Fruit fly (Drosophila melanogaster) whole organism, embryonic: ENCODE data around the gene IntS2.

ENCODE experiments used
- Antp ChIP-seq: fragments of 200-800 bp; sonication (Bioruptor generic); optimal IDR thresholded peaks from 3 replicates; lab custom pipeline; 2016; ENCODE audit warnings: missing biosample characterization, missing genetic modification characterization
- CG10209 ChIP-seq: fragments of 200-800 bp; sonication (Bioruptor generic); optimal IDR thresholded peaks from 3 replicates; lab custom pipeline; 2017; ENCODE audit warnings: missing biosample characterization, mild to moderate bottlenecking, missing genetic modification characterization, missing genetic modification reagents
- CG11504 ChIP-seq: fragments of 200-800 bp; sonication (Bioruptor generic); optimal IDR thresholded peaks from 3 replicates; lab custom pipeline; 2019; ENCODE audit warnings: missing biosample characterization, mild to moderate bottlenecking, missing genetic modification characterization, moderate library complexity
- CG11723 ChIP-seq: fragments of 200-800 bp; sonication (Bioruptor generic); optimal IDR thresholded peaks from 2 replicates; lab custom pipeline; 2017; ENCODE audit warnings: missing biosample characterization, mild to moderate bottlenecking, missing genetic modification characterization
- CG13424 ChIP-seq: fragments of 200-800 bp; sonication (Bioruptor generic); optimal IDR thresholded peaks from 2 replicates; lab custom pipeline; 2019; ENCODE audit warnings: missing biosample characterization, mild to moderate bottlenecking, missing genetic modification characterization, moderate library complexity
- CG15269 ChIP-seq: fragments of 200-800 bp; sonication (Bioruptor generic); optimal IDR thresholded peaks from 2 replicates; lab custom pipeline; 2018; ENCODE audit warnings: missing biosample characterization, mild to moderate bottlenecking, missing genetic modification characterization, moderate library complexity
- CG15479 ChIP-seq: fragments of 200-800 bp; sonication (Bioruptor generic); optimal IDR thresholded peaks from 3 replicates; lab custom pipeline; 2019; ENCODE audit warnings: missing biosample characterization, mild to moderate bottlenecking, missing genetic modification characterization, moderate library complexity
- CG17359 ChIP-seq: fragments of 200-800 bp; sonication (Bioruptor generic); optimal IDR thresholded peaks from 3 replicates; lab custom pipeline; 2018; ENCODE audit warnings: missing biosample characterization, mild to moderate bottlenecking, missing genetic modification characterization, moderate library complexity
- CG18476 ChIP-seq: fragments of 200-800 bp; sonication (Bioruptor generic); optimal IDR thresholded peaks from 2 replicates; lab custom pipeline; 2016; ENCODE audit warnings: missing biosample characterization, mild to moderate bottlenecking, missing genetic modification characterization
- CG2116 ChIP-seq: fragments of 200-800 bp; sonication (Bioruptor generic); optimal IDR thresholded peaks from 3 replicates; lab custom pipeline; 2018; ENCODE audit warnings: missing biosample characterization, mild to moderate bottlenecking, missing genetic modification characterization
- CG31388 ChIP-seq: fragments of 200-800 bp; sonication (Bioruptor generic); optimal IDR thresholded peaks from 2 replicates; lab custom pipeline; 2016; ENCODE audit warnings: missing biosample characterization, missing genetic modification characterization
- CG32532 ChIP-seq: fragments of 200-800 bp; sonication (Bioruptor generic); IDR thresholded peaks from 2 replicates; pipeline ENCODE4 v1.3.6; 2022; ENCODE audit warnings: missing biosample characterization, missing genetic modification characterization
- CG32772 ChIP-seq: fragments of 200-800 bp; sonication (Bioruptor generic); IDR thresholded peaks from 2 replicates; pipeline ENCODE4 v1.3.6; 2022; ENCODE audit warnings: missing biosample characterization, missing genetic modification characterization
- CG33557 ChIP-seq: fragments of 200-800 bp; sonication (Bioruptor generic); optimal IDR thresholded peaks from 2 replicates; lab custom pipeline; 2019; ENCODE audit warnings: missing biosample characterization, mild to moderate bottlenecking, missing genetic modification characterization, moderate library complexity
- CG3838 ChIP-seq: fragments of 200-800 bp; sonication (Bioruptor generic); optimal IDR thresholded peaks from 3 replicates; lab custom pipeline; 2016; ENCODE audit warnings: missing biosample characterization, missing genetic modification characterization
- CG4328 ChIP-seq: fragments of 200-800 bp; sonication (Bioruptor generic); optimal IDR thresholded peaks from 3 replicates; lab custom pipeline; 2017; ENCODE audit warnings: missing biosample characterization, missing genetic modification reagents, missing genetic modification characterization
- CG4360 ChIP-seq: fragments of 200-800 bp; sonication (Bioruptor generic); IDR thresholded peaks from 2 replicates; pipeline ENCODE4 v1.3.6; 2022; ENCODE audit warnings: missing biosample characterization, missing genetic modification characterization
- CG7963 ChIP-seq: fragments of 200-800 bp; sonication (Bioruptor generic); IDR thresholded peaks from 3 replicates; pipeline ENCODE4 v1.3.6; 2022; ENCODE audit warnings: missing biosample characterization, missing genetic modification characterization; ENCODE audit not compliant: partially characterized antibody
- Chrac-16 ChIP-seq: fragments of 200-800 bp; sonication (Bioruptor generic); optimal IDR thresholded peaks from 3 replicates; lab custom pipeline; 2016; ENCODE audit warnings: missing biosample characterization, missing genetic modification characterization
- Dbx ChIP-seq: fragments of 200-800 bp; sonication (Bioruptor generic); IDR thresholded peaks from 3 replicates; pipeline ENCODE4 v1.3.6; 2022; ENCODE audit warnings: missing biosample characterization, missing genetic modification characterization
- E2f1 ChIP-seq: fragments of 200-800 bp; sonication (Bioruptor generic); IDR thresholded peaks from 2 replicates; pipeline ENCODE4 v1.3.6; 2022; ENCODE audit warnings: missing biosample characterization, missing genetic modification characterization
- Fer2 ChIP-seq: fragments of 200-800 bp; sonication (Bioruptor generic); optimal IDR thresholded peaks from 2 replicates; lab custom pipeline; 2018; ENCODE audit warnings: missing biosample characterization, mild to moderate bottlenecking, missing genetic modification characterization, moderate library complexity
- Hsf ChIP-seq: fragments of 200-800 bp; sonication (Bioruptor generic); optimal IDR thresholded peaks from 3 replicates; lab custom pipeline; 2016; ENCODE audit warnings: missing biosample characterization, missing genetic modification characterization
- Lpt ChIP-seq: fragments of >200 bp; optimal IDR thresholded peaks from 2 replicates; lab custom pipeline; 2018; ENCODE audit warnings: missing biosample characterization, missing genetic modification characterization
- Mrtf ChIP-seq: fragments of 200-800 bp; sonication (Bioruptor generic); IDR thresholded peaks from 3 replicates; pipeline ENCODE4 v1.3.6; 2022; ENCODE audit warnings: missing biosample characterization, missing genetic modification characterization
- Optix ChIP-seq: fragments of 200-800 bp; sonication (Bioruptor generic); IDR thresholded peaks from 3 replicates; pipeline ENCODE4 v1.3.6; 2022; ENCODE audit warnings: missing biosample characterization, missing genetic modification characterization
- Sry-δ ChIP-seq: fragments of 200-800 bp; sonication (Bioruptor generic); optimal IDR thresholded peaks from 2 replicates; lab custom pipeline; 2016; ENCODE audit warnings: missing biosample characterization, missing genetic modification characterization
- Vsx1 ChIP-seq: fragments of 200-800 bp; sonication (Bioruptor generic); optimal IDR thresholded peaks from 2 replicates; lab custom pipeline; 2017; ENCODE audit warnings: missing biosample characterization, mild to moderate bottlenecking, missing genetic modification characterization, missing genetic modification reagents
- abd-A ChIP-seq: fragments of 200-800 bp; sonication (Bioruptor generic); optimal IDR thresholded peaks from 3 replicates; lab custom pipeline; 2019; ENCODE audit warnings: missing biosample characterization, mild to moderate bottlenecking, missing genetic modification characterization, moderate library complexity
- ato ChIP-seq: fragments of 200-800 bp; sonication (Bioruptor generic); IDR thresholded peaks from 2 replicates; pipeline ENCODE4 v1.3.6; 2022; ENCODE audit warnings: missing biosample characterization, missing genetic modification characterization; ENCODE audit not compliant: partially characterized antibody
- az2 ChIP-seq: fragments of 200-800 bp; sonication (Bioruptor generic); optimal IDR thresholded peaks from 3 replicates; lab custom pipeline; 2016; ENCODE audit warnings: missing biosample characterization, missing genetic modification characterization
- ci ChIP-seq: fragments of 200-800 bp; sonication (Bioruptor generic); IDR thresholded peaks from 3 replicates; pipeline ENCODE4 v1.3.6; 2022; ENCODE audit warnings: missing biosample characterization, missing genetic modification characterization
- crc ChIP-seq: fragments of 200-800 bp; sonication (Bioruptor generic); optimal IDR thresholded peaks from 2 replicates; lab custom pipeline; 2016; ENCODE audit warnings: missing biosample characterization, missing genetic modification characterization
- dati ChIP-seq: fragments of 200-800 bp; sonication (Bioruptor generic); IDR thresholded peaks from 2 replicates; pipeline ENCODE4 v1.3.6; 2022; ENCODE audit warnings: missing biosample characterization, missing genetic modification characterization
- dm ChIP-seq: fragments of 200-800 bp; sonication (Bioruptor generic); optimal IDR thresholded peaks from 3 replicates; lab custom pipeline; 2016; ENCODE audit warnings: missing biosample characterization, missing genetic modification characterization
- esg ChIP-seq: fragments of 200-800 bp; sonication (Bioruptor generic); conservative IDR thresholded peaks from 2 replicates; pipeline ENCODE4 v1.3.6; 2022; ENCODE audit warnings: missing biosample characterization, missing genetic modification characterization
- fd64A ChIP-seq: fragments of 200-800 bp; sonication (Bioruptor generic); optimal IDR thresholded peaks from 3 replicates; lab custom pipeline; 2018; ENCODE audit warnings: missing biosample characterization, mild to moderate bottlenecking, missing genetic modification characterization
- gt ChIP-seq: fragments of 200-800 bp; sonication (Bioruptor generic); IDR thresholded peaks from 2 replicates; pipeline ENCODE4 v1.3.6; 2022; ENCODE audit warnings: missing biosample characterization, missing genetic modification characterization
- hb ChIP-seq: fragments of 200-800 bp; sonication (Bioruptor generic); IDR thresholded peaks from 3 replicates; pipeline ENCODE4 v1.3.6; 2022; ENCODE audit warnings: missing biosample characterization, missing genetic modification characterization; ENCODE audit not compliant: partially characterized antibody
- lola ChIP-seq, 3 experiments: fragments of >200 bp in 2 of 3; fragments of 200-800 bp in 1 of 3; sonication (Bioruptor generic) in 1 of 3; optimal IDR thresholded peaks; 2 replicates each; lab custom pipeline; 2017 to 2019; ENCODE audit warnings: missing biosample characterization in 3 of 3, missing genetic modification characterization in 3 of 3, mild to moderate bottlenecking in 1 of 3, moderate library complexity in 1 of 3
- nerfin-1 ChIP-seq: fragments of 200-800 bp; sonication (Bioruptor generic); optimal IDR thresholded peaks from 3 replicates; lab custom pipeline; 2019; ENCODE audit warnings: missing biosample characterization, mild to moderate bottlenecking, missing genetic modification characterization, moderate library complexity
- pan ChIP-seq, 4 experiments: fragments of >200 bp in 3 of 4; fragments of 200-800 bp in 1 of 4; sonication (Bioruptor generic) in 1 of 4; optimal IDR thresholded peaks in 3 of 4; IDR thresholded peaks in 1 of 4; 2 replicates each; pipeline versions ENCODE4 v1.3.6 to Lab custom; 2017 to 2022; ENCODE audit warnings: missing biosample characterization in 2 of 4, missing genetic modification characterization in 2 of 4, mixed read lengths in 1 of 4
- pfk ChIP-seq: fragments of 200-800 bp; sonication (Bioruptor generic); optimal IDR thresholded peaks from 2 replicates; lab custom pipeline; 2018; ENCODE audit warnings: missing biosample characterization, mild to moderate bottlenecking, missing genetic modification characterization, moderate library complexity
- pho ChIP-seq: fragments of 200-800 bp; sonication (Bioruptor generic); optimal IDR thresholded peaks from 2 replicates; lab custom pipeline; 2016; ENCODE audit warnings: missing biosample characterization, missing genetic modification characterization
- pum ChIP-seq: fragments of 200-800 bp; sonication (Bioruptor generic); optimal IDR thresholded peaks from 2 replicates; lab custom pipeline; 2016; ENCODE audit warnings: missing biosample characterization, missing genetic modification characterization
- shn ChIP-seq: fragments of 200-800 bp; sonication (Bioruptor generic); optimal IDR thresholded peaks from 3 replicates; lab custom pipeline; 2016; ENCODE audit warnings: missing biosample characterization, missing genetic modification characterization
- slbo ChIP-seq: fragments of 200-800 bp; sonication (Bioruptor generic); IDR thresholded peaks from 2 replicates; pipeline ENCODE4 v1.3.6; 2022; ENCODE audit warnings: missing biosample characterization, missing genetic modification characterization
- slp2 ChIP-seq: fragments of 200-800 bp; sonication (Bioruptor generic); optimal IDR thresholded peaks from 2 replicates; lab custom pipeline; 2016; ENCODE audit warnings: missing biosample characterization, missing genetic modification characterization
- toy ChIP-seq: fragments of 200-800 bp; sonication (Bioruptor generic); IDR thresholded peaks from 2 replicates; pipeline ENCODE4 v1.3.6; 2022; ENCODE audit warnings: missing biosample characterization, missing genetic modification characterization
- unc-4 ChIP-seq: fragments of 200-800 bp; sonication (Bioruptor generic); IDR thresholded peaks from 2 replicates; pipeline ENCODE4 v1.3.6; 2022; ENCODE audit warnings: missing biosample characterization, missing genetic modification characterization; ENCODE audit not compliant: partially characterized antibody
- usp ChIP-seq: fragments of >200 bp; optimal IDR thresholded peaks from 2 replicates; lab custom pipeline; 2017; ENCODE audit warnings: missing biosample characterization, missing genetic modification characterization
- yki ChIP-seq: fragments of >200 bp; optimal IDR thresholded peaks from 3 replicates; lab custom pipeline; 2018

Gene IntS2

DNA sequence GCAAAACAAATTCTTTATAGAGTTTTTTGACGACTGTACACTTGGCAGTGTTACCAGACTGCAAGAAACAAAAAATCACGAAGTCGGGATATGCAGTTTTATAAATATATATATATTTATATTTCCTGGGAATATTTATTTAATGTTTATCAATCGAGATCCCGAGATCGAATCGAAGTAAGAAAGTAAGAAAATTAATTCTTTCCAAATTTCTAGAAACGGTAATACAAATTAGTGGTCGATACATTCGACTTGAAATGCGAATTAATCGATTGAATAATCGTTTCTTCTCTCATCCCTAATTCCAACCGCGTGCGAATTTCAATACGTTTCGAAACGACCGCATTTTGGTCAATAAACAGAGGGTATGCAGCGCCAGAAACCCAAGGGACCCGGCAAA lies 20.6 kb downstream of the IntS2 start, which contains the start of the genes CG8289 and CG5800 (continued):
- TF ChIP-seq Dbx (no peak), yki (no peak), slbo (no peak), CG17359 (tag; lab: Kevin White, UChicago) (no peak), pfk (no peak), fd64A (GFP tag; lab: Kevin White, UChicago) (no peak), gt (no peak), crc (GFP tag; lab: Kevin White, UChicago) (no peak), toy (GFP tag; lab: Robert Waterston, UW) (no peak), CG10209 (GFP tag; lab: Kevin White, UChicago) (no peak), CG31388 (GFP tag; lab: Kevin White, UChicago) (no peak), pho (GFP tag; lab: Kevin White, UChicago) (no peak), CG4360 (GFP tag; lab: Robert Waterston, UW) (no peak), CG32772 (GFP tag; lab: Robert Waterston, UW) (no peak), shn (GFP tag; lab: Kevin White, UChicago) (no peak), nerfin-1 (tag; lab: Kevin White, UChicago) (no peak), CG11723 (GFP tag; lab: Kevin White, UChicago) (no peak), az2 (GFP tag; lab: Kevin White, UChicago) (no peak), unc-4 (GFP tag; lab: Robert Waterston, UW) (peak; percentile 76), dm (GFP tag; lab: Kevin White, UChicago) (peak; percentile 56), CG32532 (GFP tag; lab: Robert Waterston, UW) (no peak), Vsx1 (GFP tag; lab: Kevin White, UChicago) (no peak), slp2 (GFP tag; lab: Kevin White, UChicago) (no peak), Optix (GFP tag; lab: Robert Waterston, UW) (no peak), CG4328 (no peak), CG13424 (tag; lab: Kevin White, UChicago) (peak; percentile 26), Lpt (GFP tag; lab: Kevin White, UChicago) (no peak), ci (no peak), CG33557 (GFP tag; lab: Kevin White, UChicago) (peak; percentile 20), CG18476 (GFP tag; lab: Kevin White, UChicago) (no peak), CG11504 (tag; lab: Kevin White, UChicago) (no peak), E2f1 (GFP tag; lab: Robert Waterston, UW) (no peak), hb (GFP tag; lab: Robert Waterston, UW) (0 out of 3 replicates have a peak, but pooled peaks have one; percentile 14), Mrtf (GFP tag; lab: Robert Waterston, UW) (no peak), lola (GFP tag; optimal IDR thresholded peaks at IDR 0.05; lab: Kevin White, UChicago) (peak in 1 of 3 experiments; percentile 1), Chrac-16 (no peak), usp (GFP tag; lab: Kevin White, UChicago) (no peak), Sry-δ (peak; percentile 79), pan (optimal IDR thresholded peaks at IDR 0.05; lab: Kevin White, UChicago) (no peak), pan (GFP tag; optimal IDR thresholded peaks at IDR 0.05 in 1 of 2, IDR thresholded peaks at IDR 0.05 in 1 of 2) (no peak), CG7963 (no peak), abd-A (tag; lab: Kevin White, UChicago) (no peak), CG2116 (GFP tag; lab: Kevin White, UChicago) (peak; percentile 65), dati (GFP tag; lab: Robert Waterston, UW) (no peak), Fer2 (tag; lab: Kevin White, UChicago) (no peak), pum (GFP tag; lab: Kevin White, UChicago) (no peak), Hsf (GFP tag; lab: Kevin White, UChicago) (no peak), ato (GFP tag; lab: Robert Waterston, UW) (no peak), CG15479 (no peak), Antp (GFP tag; lab: Kevin White, UChicago) (no peak), CG15269 (no peak), esg (GFP tag; lab: Robert Waterston, UW) (no peak), CG3838 (GFP tag; lab: Kevin White, UChicago) (no peak)
